Worm (Caenorhabditis elegans): Measurements from ENCODE around the gene T06A1.5.

The T06A1.5 gene

ce11 chrV:1957110-1957509 lies 30.1 kb downstream of the T06A1.5 start, which contains the start of gene fipr-25:
Gene fipr-25 (plus strand): TSS chrV:1957410.
- TF ChIP-seq tbx-8 (GFP tag; optimal IDR thresholded peaks at IDR 0.05) (no peak), M03D4.4 (tag; optimal IDR thresholded peaks at IDR 0.05) (no peak), lsy-2 (tag; optimal IDR thresholded peaks at IDR 0.05) (no peak), nhr-12 (tag; optimal IDR thresholded peaks at IDR 0.05) (no peak), ceh-83 (GFP tag; optimal IDR thresholded peaks at IDR 0.05) (no peak), sptf-1 (tag; optimal IDR thresholded peaks at IDR 0.05) (no peak), lin-13 (tag; optimal IDR thresholded peaks at IDR 0.05) (no peak), ceh-39 (tag; optimal IDR thresholded peaks at IDR 0.05) (no peak), drap-1 (GFP tag; optimal IDR thresholded peaks at IDR 0.05) (no peak), nhr-2 (tag; optimal IDR thresholded peaks at IDR 0.05) (no peak), nhr-76 (tag; optimal IDR thresholded peaks at IDR 0.05) (no peak), ceh-43 (GFP tag; optimal IDR thresholded peaks at IDR 0.05) (no peak), nhr-28 (tag; optimal IDR thresholded peaks at IDR 0.05) (no peak), snpc-4 (tag; optimal IDR thresholded peaks at IDR 0.05) (no peak)

ce11 chrV:1961453-1961852 lies 34.4 kb downstream of the T06A1.5 start, which contains the start of gene Y40B10B.1:
Gene Y40B10B.1 (minus strand): TSS chrV:1961553.
- TF ChIP-seq ceh-83 (GFP tag; optimal IDR thresholded peaks at IDR 0.05), result no peak
- TF ChIP-seq ztf-11 (tag; optimal IDR thresholded peaks at IDR 0.05), result no peak
- TF ChIP-seq hlh-1 (tag; optimal IDR thresholded peaks at IDR 0.05), result no peak
- no peak for TF ChIP-seq zip-8 (tag; optimal IDR thresholded peaks at IDR 0.05)
- TF ChIP-seq ceh-43 (GFP tag; optimal IDR thresholded peaks at IDR 0.05), result no peak
- no peak for TF ChIP-seq mep-1 (tag; optimal IDR thresholded peaks at IDR 0.05)
- TF ChIP-seq cnd-1 (tag; optimal IDR thresholded peaks at IDR 0.05), result no peak
- no peak for TF ChIP-seq M03D4.4 (tag; optimal IDR thresholded peaks at IDR 0.05)
- TF ChIP-seq nhr-12 (tag; optimal IDR thresholded peaks at IDR 0.05), result no peak
- no peak for TF ChIP-seq lin-32 (GFP tag; optimal IDR thresholded peaks at IDR 0.05)
- TF ChIP-seq nhr-28 (tag; optimal IDR thresholded peaks at IDR 0.05), result no peak
- TF ChIP-seq unc-120 (tag; optimal IDR thresholded peaks at IDR 0.05; ENCODE audit: poor library complexity, severe bottlenecking), result no peak
- no peak for TF ChIP-seq unc-62 (GFP tag; optimal IDR thresholded peaks at IDR 0.05)
- no peak for TF ChIP-seq ceh-39 (tag; optimal IDR thresholded peaks at IDR 0.05)
- no peak for TF ChIP-seq sptf-1 (tag; optimal IDR thresholded peaks at IDR 0.05)
- no peak for TF ChIP-seq mab-5 (tag; optimal IDR thresholded peaks at IDR 0.05)
- TF ChIP-seq blmp-1 (tag; optimal IDR thresholded peaks at IDR 0.05), result no peak
- no peak for TF ChIP-seq nhr-76 (tag; optimal IDR thresholded peaks at IDR 0.05)
- no peak for TF ChIP-seq nhr-2 (tag; optimal IDR thresholded peaks at IDR 0.05)
- TF ChIP-seq bed-3 (GFP tag; optimal IDR thresholded peaks at IDR 0.05), result no peak

ce11 chrV:1964806-1965205 lies 37.8 kb downstream of the T06A1.5 start, which contains the start of gene srj-15:
Gene srj-15 (minus strand): TSS chrV:1964906.
- TF ChIP-seq nhr-2 (tag; optimal IDR thresholded peaks at IDR 0.05) (no peak), ceh-39 (tag; optimal IDR thresholded peaks at IDR 0.05) (no peak), hlh-1 (tag; optimal IDR thresholded peaks at IDR 0.05) (no peak), elt-1 (tag; optimal IDR thresholded peaks at IDR 0.05; ENCODE audit: borderline replicate concordance, insufficient read depth) (no peak), ceh-83 (GFP tag; optimal IDR thresholded peaks at IDR 0.05) (no peak), blmp-1 (tag; optimal IDR thresholded peaks at IDR 0.05) (no peak), sptf-1 (tag; optimal IDR thresholded peaks at IDR 0.05) (no peak), ces-1 (GFP tag; optimal IDR thresholded peaks at IDR 0.05) (no peak), bed-3 (GFP tag; optimal IDR thresholded peaks at IDR 0.05) (no peak), mls-2 (tag; optimal IDR thresholded peaks at IDR 0.05) (no peak), nhr-28 (tag; optimal IDR thresholded peaks at IDR 0.05) (no peak), mep-1 (tag; optimal IDR thresholded peaks at IDR 0.05) (no peak), lin-32 (GFP tag; optimal IDR thresholded peaks at IDR 0.05) (no peak), sem-2 (GFP tag; optimal IDR thresholded peaks at IDR 0.05) (no peak), elt-3 (tag; optimal IDR thresholded peaks at IDR 0.05) (no peak), snpc-4 (tag; optimal IDR thresholded peaks at IDR 0.05) (no peak), mab-5 (tag; optimal IDR thresholded peaks at IDR 0.05) (no peak), nhr-76 (tag; optimal IDR thresholded peaks at IDR 0.05) (no peak), nhr-12 (tag; optimal IDR thresholded peaks at IDR 0.05) (no peak)

ce11 chrV:1966962-1967361 lies 39.9 kb downstream of the T06A1.5 start:
- TF ChIP-seq flh-1 (GFP tag; optimal IDR thresholded peaks at IDR 0.05), result no peak
- no peak for TF ChIP-seq bed-3 (GFP tag; optimal IDR thresholded peaks at IDR 0.05)
- no peak for TF ChIP-seq elt-3 (tag; optimal IDR thresholded peaks at IDR 0.05)
- TF ChIP-seq tbx-8 (GFP tag; optimal IDR thresholded peaks at IDR 0.05), result no peak
- TF ChIP-seq unc-39 (tag; optimal IDR thresholded peaks at IDR 0.05), result no peak
- no peak for TF ChIP-seq lin-32 (GFP tag; optimal IDR thresholded peaks at IDR 0.05)
